Fruit fly (Drosophila melanogaster) S2 (cell line): ENCODE data around the gene CG14507.

Experiments used
- CG8478 ChIP-seq: fragments of >200 bp; optimal IDR thresholded peaks from 2 replicates; lab custom pipeline; 2018
- CTCF ChIP-seq, 2 experiments: fragments of >200 bp; optimal IDR thresholded peaks; 2 replicates each; lab custom pipeline; 2018

dm6 chr3R:29207996-29208395, 19.5 kb downstream of the CG14507 start:
- TF ChIP-seq CG8478: no peak
- no peak for TF ChIP-seq CTCF (optimal IDR thresholded peaks at IDR 0.05; lab: Kevin White, UChicago)
